Worm (Caenorhabditis elegans) whole organism, young adult: ENCODE results near the gene vps-53.

ENCODE experiments used
- C06A6.2 ChIP-seq: fragments of 200-800 bp; sonication (Bioruptor generic); conservative IDR thresholded peaks from 2 replicates; pipeline ENCODE4 v1.3.6; 2022; ENCODE audit warnings: missing genetic modification characterization, missing compliant biosample characterization
- C17E4.6 ChIP-seq: fragments of 200-800 bp; sonication (Bioruptor generic); IDR thresholded peaks from 2 replicates; pipeline ENCODE4 v1.3.6; 2022; ENCODE audit warnings: missing genetic modification reagents, missing genetic modification characterization, missing compliant biosample characterization
- F33H1.4 ChIP-seq: fragments of 200-800 bp; sonication (Bioruptor generic); IDR thresholded peaks from 2 replicates; pipeline ENCODE4 v1.3.6; 2022; ENCODE audit warnings: missing genetic modification reagents, missing genetic modification characterization, missing compliant biosample characterization
- F49E8.2 ChIP-seq: sonication (generic microtip); optimal IDR thresholded peaks from 3 replicates; lab custom pipeline; 2017; ENCODE audit warnings: missing genetic modification characterization, mild to moderate bottlenecking, missing compliant biosample characterization, antibody characterized with exemption, moderate library complexity; ENCODE audit not compliant: insufficient read depth
- F52B5.7 ChIP-seq: sonication (generic microtip); optimal IDR thresholded peaks from 2 replicates; lab custom pipeline; 2016; ENCODE audit warnings: mild to moderate bottlenecking, missing genetic modification characterization, missing compliant biosample characterization
- F57A8.1 ChIP-seq: fragments of 200-800 bp; sonication (Bioruptor generic); optimal IDR thresholded peaks from 2 replicates; lab custom pipeline; 2018; ENCODE audit warnings: mild to moderate bottlenecking, missing genetic modification characterization, moderate library complexity, missing compliant biosample characterization
- F57C9.4 ChIP-seq: sonication (generic microtip); optimal IDR thresholded peaks from 2 replicates; lab custom pipeline; 2017; ENCODE audit warnings: mild to moderate bottlenecking, missing genetic modification characterization, missing compliant biosample characterization
- K12H6.12 ChIP-seq: fragments of 200-800 bp; sonication (Bioruptor generic); optimal IDR thresholded peaks from 2 replicates; lab custom pipeline; 2018; ENCODE audit warnings: mild to moderate bottlenecking, missing genetic modification characterization, missing compliant biosample characterization
- Y53F4B.3 ChIP-seq: fragments of 200-800 bp; sonication (Bioruptor generic); IDR thresholded peaks from 2 replicates; pipeline ENCODE4 v1.3.6; 2022; ENCODE audit warnings: missing genetic modification reagents, missing genetic modification characterization, missing compliant biosample characterization
- aptf-3 ChIP-seq: fragments of 200-800 bp; sonication (Bioruptor generic); IDR thresholded peaks from 2 replicates; pipeline ENCODE4 v1.3.6; 2022; ENCODE audit warnings: missing genetic modification characterization, missing compliant biosample characterization
- attf-6 ChIP-seq: fragments of 200-800 bp; sonication (Bioruptor generic); IDR thresholded peaks from 2 replicates; pipeline ENCODE4 v1.3.6; 2022; ENCODE audit warnings: missing genetic modification reagents, missing genetic modification characterization, missing compliant biosample characterization
- cebp-1 ChIP-seq, 2 experiments: fragments of 200-800 bp in 1 of 2; sonication (Bioruptor generic) in 1 of 2; sonication (generic microtip) in 1 of 2; IDR thresholded peaks in 1 of 2; optimal IDR thresholded peaks in 1 of 2; 2 replicates each; pipeline versions ENCODE4 v1.3.6 to Lab custom; 2017 to 2022; ENCODE audit warnings: missing compliant biosample characterization in 2 of 2, missing genetic modification characterization in 2 of 2, mild to moderate bottlenecking in 1 of 2, missing genetic modification reagents in 1 of 2, moderate library complexity in 1 of 2
- ceh-100 ChIP-seq: fragments of 200-800 bp; sonication (Bioruptor generic); IDR thresholded peaks from 2 replicates; pipeline ENCODE4 v1.3.6; 2022; ENCODE audit warnings: missing genetic modification reagents, missing genetic modification characterization, missing compliant biosample characterization
- ceh-91 ChIP-seq: fragments of 200-800 bp; sonication (Bioruptor generic); IDR thresholded peaks from 2 replicates; pipeline ENCODE4 v1.3.6; 2022; ENCODE audit warnings: missing genetic modification reagents, missing genetic modification characterization, missing compliant biosample characterization
- dpl-1 ChIP-seq: fragments of 150-350 bp; optimal IDR thresholded peaks from 2 replicates; lab custom pipeline; 2014; ENCODE audit warnings: missing biosample characterization, missing genetic modification reagents, missing genetic modification characterization
- efl-1 ChIP-seq: fragments of 150-350 bp; optimal IDR thresholded peaks from 2 replicates; lab custom pipeline; 2014; ENCODE audit warnings: missing biosample characterization, missing genetic modification reagents, missing genetic modification characterization
- gei-17 ChIP-seq: fragments of 200-800 bp; sonication (Bioruptor generic); optimal IDR thresholded peaks from 2 replicates; lab custom pipeline; 2018; ENCODE audit warnings: mild to moderate bottlenecking, missing genetic modification characterization, missing compliant biosample characterization
- hlh-12 ChIP-seq: sonication (generic microtip); optimal IDR thresholded peaks from 2 replicates; lab custom pipeline; 2016; ENCODE audit warnings: missing genetic modification characterization, missing compliant biosample characterization
- hmg-1.2 ChIP-seq: fragments of 200-800 bp; sonication (Bioruptor generic); IDR thresholded peaks from 2 replicates; pipeline ENCODE4 v1.3.6; 2022; ENCODE audit warnings: missing genetic modification reagents, missing genetic modification characterization, missing compliant biosample characterization
- let-526 ChIP-seq: fragments of 200-800 bp; sonication (Bioruptor generic); IDR thresholded peaks from 2 replicates; pipeline ENCODE4 v1.3.6; 2022; ENCODE audit warnings: missing genetic modification reagents, missing genetic modification characterization, missing compliant biosample characterization
- let-607 ChIP-seq, 2 experiments: fragments of 200-800 bp in 1 of 2; sonication (Bioruptor generic) in 1 of 2; sonication (generic microtip) in 1 of 2; optimal IDR thresholded peaks; 2 replicates each; lab custom pipeline; 2016 to 2018; ENCODE audit warnings: mild to moderate bottlenecking in 2 of 2, missing compliant biosample characterization in 2 of 2, missing genetic modification characterization in 2 of 2, moderate library complexity in 2 of 2, missing genotype in 1 of 2
- lin-26 ChIP-seq: fragments of 200-800 bp; sonication (Bioruptor generic); IDR thresholded peaks from 2 replicates; pipeline ENCODE4 v1.3.6; 2022; ENCODE audit warnings: missing genetic modification reagents, missing genetic modification characterization, missing compliant biosample characterization
- lin-35 ChIP-seq, 3 experiments: fragments of 150-350 bp in 2 of 3; sonication (generic microtip) in 1 of 3; optimal IDR thresholded peaks; 2 replicates each; lab custom pipeline; 2014 to 2018; ENCODE audit warnings: missing biosample characterization in 3 of 3, missing genetic modification characterization in 3 of 3, missing genetic modification reagents in 3 of 3
- lin-54 ChIP-seq: fragments of 200-800 bp; sonication (Bioruptor generic); optimal IDR thresholded peaks from 2 replicates; lab custom pipeline; 2018; ENCODE audit warnings: mild to moderate bottlenecking, missing genetic modification characterization, missing compliant biosample characterization
- lir-1 ChIP-seq: fragments of 200-800 bp; sonication (Bioruptor generic); conservative IDR thresholded peaks from 2 replicates; pipeline ENCODE4 v1.3.6; 2022; ENCODE audit warnings: missing genetic modification reagents, missing genetic modification characterization, missing compliant biosample characterization
- lsl-1 ChIP-seq: fragments of 200-800 bp; sonication (Bioruptor generic); optimal IDR thresholded peaks from 2 replicates; lab custom pipeline; 2018; ENCODE audit warnings: mild to moderate bottlenecking, missing genetic modification characterization, moderate library complexity, missing compliant biosample characterization
- madf-10 ChIP-seq: sonication (generic microtip); optimal IDR thresholded peaks from 2 replicates; lab custom pipeline; 2016; ENCODE audit warnings: mild to moderate bottlenecking, missing genetic modification characterization, missing compliant biosample characterization
- madf-3 ChIP-seq: fragments of 200-800 bp; sonication (Bioruptor generic); IDR thresholded peaks from 2 replicates; pipeline ENCODE4 v1.3.6; 2022; ENCODE audit warnings: missing genetic modification reagents, missing genetic modification characterization, missing compliant biosample characterization
- madf-6 ChIP-seq: fragments of 200-800 bp; sonication (Bioruptor generic); IDR thresholded peaks from 2 replicates; pipeline ENCODE4 v1.3.6; 2022; ENCODE audit warnings: missing genetic modification reagents, missing genetic modification characterization, missing compliant biosample characterization
- mcd-1 ChIP-seq: fragments of 200-800 bp; sonication (Bioruptor generic); IDR thresholded peaks from 2 replicates; pipeline ENCODE4 v1.3.6; 2022; ENCODE audit warnings: missing genetic modification reagents, missing genetic modification characterization, missing compliant biosample characterization
- mel-28 ChIP-seq: sonication (generic microtip); optimal IDR thresholded peaks from 2 replicates; lab custom pipeline; 2016; ENCODE audit warnings: borderline replicate concordance, mild to moderate bottlenecking, missing genetic modification characterization, missing compliant biosample characterization
- mes-4 ChIP-seq: sonication (generic microtip); optimal IDR thresholded peaks from 2 replicates; lab custom pipeline; 2016; ENCODE audit warnings: missing genotype, missing genetic modification characterization, missing compliant biosample characterization
- nfya-1 ChIP-seq: sonication (generic microtip); optimal IDR thresholded peaks from 2 replicates; lab custom pipeline; 2017; ENCODE audit warnings: antibody characterized with exemption, missing compliant biosample characterization, missing genetic modification characterization, borderline replicate concordance; ENCODE audit not compliant: insufficient read depth
- nhr-90 ChIP-seq: sonication (generic microtip); optimal IDR thresholded peaks from 2 replicates; lab custom pipeline; 2016; ENCODE audit warnings: missing genotype, mild to moderate bottlenecking, missing genetic modification characterization, missing compliant biosample characterization
- snpc-3.4 ChIP-seq: sonication (generic microtip); optimal IDR thresholded peaks from 2 replicates; lab custom pipeline; 2017; ENCODE audit warnings: missing genetic modification characterization, mild to moderate bottlenecking, missing compliant biosample characterization, antibody characterized with exemption, moderate library complexity, missing genotype, missing genetic modification reagents
- tbp1 ChIP-seq: fragments of 200-800 bp; sonication (Bioruptor generic); optimal IDR thresholded peaks from 2 replicates; lab custom pipeline; 2018; ENCODE audit warnings: mild to moderate bottlenecking, missing genetic modification characterization, missing compliant biosample characterization
- xnd-1 ChIP-seq: sonication (generic microtip); optimal IDR thresholded peaks from 2 replicates; lab custom pipeline; 2016; ENCODE audit warnings: missing genotype, missing genetic modification reagents, missing genetic modification characterization, missing compliant biosample characterization

Gene vps-53

DNA sequence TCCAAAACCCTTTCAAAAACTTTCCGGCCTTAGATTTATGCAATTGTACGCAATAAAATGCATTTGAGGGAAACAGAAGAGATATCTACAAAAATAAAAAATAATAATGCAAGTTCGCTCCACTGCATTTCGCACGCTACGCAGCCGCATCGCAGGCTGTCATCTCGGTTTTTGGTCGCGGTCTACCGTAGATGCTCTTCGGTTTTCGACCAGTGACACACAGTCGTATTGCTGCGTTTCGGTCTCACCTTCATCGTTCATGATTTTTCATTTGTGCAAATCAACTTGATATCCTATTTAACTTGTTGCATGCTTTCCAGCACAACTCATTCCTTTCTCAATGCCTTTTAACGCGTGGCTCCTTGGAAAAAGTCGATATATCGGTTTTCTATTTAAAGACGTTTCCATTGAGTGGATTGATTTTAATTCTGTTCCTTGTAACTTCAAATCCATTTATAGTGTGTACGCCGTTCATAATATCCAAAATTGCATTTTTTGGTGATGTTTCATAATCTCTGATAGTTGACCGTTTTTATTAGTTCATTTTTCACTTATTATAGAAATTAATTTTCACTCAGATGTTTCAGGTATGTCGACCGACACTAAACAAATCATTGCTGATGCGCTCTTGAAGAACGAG is 23.5 kb upstream of the vps-53 start, which contains the start of gene vha-1 (continued):
- TF ChIP-seq tbp1 (GFP tag; lab: Kevin White, UChicago) (peak; percentile 62), mes-4 (tag; lab: Kevin White, UChicago) (no peak), ceh-100 (GFP tag; lab: Robert Waterston, UW) (peak; percentile 77), Y53F4B.3 (no peak), mel-28 (tag; lab: Kevin White, UChicago) (no peak), F57C9.4 (tag; lab: Kevin White, UChicago) (no peak), madf-10 (peak; percentile 52), let-526 (GFP tag; lab: Robert Waterston, UW) (no peak), lin-54 (peak; percentile 70), ceh-91 (GFP tag; lab: Robert Waterston, UW) (no peak), F49E8.2 (tag; lab: Kevin White, UChicago) (peak; percentile 30), aptf-3 (no peak), K12H6.12 (tag; lab: Kevin White, UChicago) (peak; percentile 64), lsl-1 (GFP tag; lab: Kevin White, UChicago) (peak; percentile 67), lin-26 (peak; percentile 75)
- TF ChIP-seq, all 124 proteins: peak for 51

DNA sequence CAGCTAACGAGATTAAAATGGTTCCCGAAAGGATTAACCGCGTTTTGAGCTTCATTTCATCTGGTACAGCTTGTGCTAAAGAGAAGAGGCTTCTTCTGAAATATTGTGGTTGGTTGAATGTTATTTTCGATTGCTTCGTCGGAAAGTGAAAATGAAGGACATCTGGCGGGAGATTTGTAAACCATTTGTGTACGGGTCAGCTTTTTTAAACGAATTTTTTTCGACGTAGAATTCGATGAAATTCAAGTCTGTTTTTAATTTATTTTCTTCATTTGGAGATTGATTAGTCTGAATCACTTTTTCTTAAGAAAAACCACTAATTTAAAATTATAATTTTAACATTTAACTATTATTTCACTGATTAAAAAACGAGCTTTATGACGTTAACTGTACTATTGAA is 22.9 kb upstream of the vps-53 start, which contains the start of gene sqv-3:
Gene sqv-3, minus strand, starts transcription at position 101 of the 400 bp plus-strand sequence.
- no peak for TF ChIP-seq F57A8.1 (GFP tag; lab: Kevin White, UChicago)
- 0 out of 2 replicates have a peak, but pooled peaks have one; percentile 55 for TF ChIP-seq madf-3 (GFP tag; lab: Robert Waterston, UW)
- no peak for TF ChIP-seq tbp1 (GFP tag; lab: Kevin White, UChicago)
- TF ChIP-seq hlh-12: no peak
- TF ChIP-seq gei-17 (GFP tag; lab: Kevin White, UChicago): no peak
- no peak for TF ChIP-seq nhr-90 (tag; lab: Kevin White, UChicago)
- TF ChIP-seq attf-6 (GFP tag; lab: Robert Waterston, UW): no peak

- TF ChIP-seq F33H1.4 (GFP tag; lab: Robert Waterston, UW): peak; percentile 55; the same call in 1 of the 2 replicates
- TF ChIP-seq lsl-1 (GFP tag; lab: Kevin White, UChicago): peak; percentile 52
- TF ChIP-seq xnd-1 (tag; lab: Kevin White, UChicago): peak; percentile 19
- TF ChIP-seq madf-3 (GFP tag; lab: Robert Waterston, UW): 0 out of 2 replicates have a peak, but pooled peaks have one; percentile 53
- no peak for TF ChIP-seq C17E4.6
- TF ChIP-seq C06A6.2 (GFP tag; lab: Robert Waterston, UW): no peak
Measured at ce11 chrIII:9779080-9779479, 21.8 kb upstream of the vps-53 start.

DNA sequence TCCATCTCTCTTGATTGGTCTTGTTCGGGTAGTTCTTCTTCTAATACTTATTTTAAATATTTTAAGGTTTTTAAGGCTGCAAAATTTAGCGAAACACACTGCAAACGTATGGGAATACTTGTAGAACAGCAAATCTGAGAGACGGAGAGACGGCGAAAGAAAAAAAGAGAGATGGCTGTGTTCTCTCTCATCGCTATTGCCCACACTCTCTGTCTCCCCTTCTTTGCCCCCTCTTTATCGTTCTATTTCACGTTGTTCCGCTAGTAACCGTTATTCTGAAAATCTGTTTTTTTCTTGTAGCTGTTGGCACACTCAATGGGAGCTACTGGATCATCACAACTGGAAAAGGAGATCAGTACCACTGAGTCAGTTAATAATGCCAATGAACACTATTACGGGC is 19.0 kb upstream of the vps-53 start, which contains the start of gene usp-46:
Gene usp-46, plus strand, starts transcription at position 301 of the 400 bp plus-strand sequence.
- TF ChIP-seq hmg-1.2 (GFP tag; lab: Robert Waterston, UW) (peak; percentile 29; the same call in 1 of the 2 replicates), snpc-3.4 (tag; lab: Kevin White, UChicago) (no peak)

- TF ChIP-seq efl-1 (peak; percentile 86), lin-54 (peak; percentile 87), ceh-91 (GFP tag; lab: Robert Waterston, UW) (0 out of 2 replicates have a peak, but pooled peaks have one; percentile 14), cebp-1 (GFP tag; IDR thresholded peaks at IDR 0.05; lab: Robert Waterston, UW) (no peak), cebp-1 (tag; optimal IDR thresholded peaks at IDR 0.05; lab: Kevin White, UChicago) (no peak), mes-4 (tag; lab: Kevin White, UChicago) (no peak), F52B5.7 (tag; lab: Kevin White, UChicago) (no peak), mcd-1 (GFP tag; lab: Robert Waterston, UW) (peak; percentile 59; the same call in 1 of the 2 replicates), ceh-100 (GFP tag; lab: Robert Waterston, UW) (peak; percentile 94), lsl-1 (GFP tag; lab: Kevin White, UChicago) (peak; percentile 42), nfya-1 (no peak), let-607 (tag; optimal IDR thresholded peaks at IDR 0.05; lab: Kevin White, UChicago) (no peak), dpl-1 (GFP tag; lab: Kevin White, UChicago) (peak; percentile 38), K12H6.12 (tag; lab: Kevin White, UChicago) (no peak), lin-35 (GFP tag; optimal IDR thresholded peaks at IDR 0.05; lab: Kevin White, UChicago) (peak in 1 of 3 experiments; percentile 38), lir-1 (GFP tag; lab: Robert Waterston, UW) (0 out of 2 replicates have a peak, but pooled peaks have one; percentile 16), F33H1.4 (GFP tag; lab: Robert Waterston, UW) (0 out of 2 replicates have a peak, but pooled peaks have one; percentile 36), madf-6 (GFP tag; lab: Robert Waterston, UW) (0 out of 2 replicates have a peak, but pooled peaks have one; percentile 13)
Measured at ce11 chrIII:9775916-9776315, 18.6 kb upstream of the vps-53 start.
